Fruit fly (Drosophila melanogaster) whole organism, pupa: Measurements from ENCODE around the gene CG4116.

Experiments
- CG10348 ChIP-seq: fragments of 200-800 bp; sonication (Bioruptor generic); IDR thresholded peaks from 2 replicates; pipeline ENCODE4 v1.3.6; 2022; ENCODE audit warnings: missing biosample characterization, missing genetic modification characterization
- CG12605 ChIP-seq: fragments of 200-800 bp; sonication (Bioruptor generic); IDR thresholded peaks from 2 replicates; pipeline ENCODE4 v1.3.6; 2022; ENCODE audit warnings: missing biosample characterization, missing genetic modification characterization
- CG13204 ChIP-seq: fragments of 200-800 bp; sonication (Bioruptor generic); optimal IDR thresholded peaks from 2 replicates; lab custom pipeline; 2018; ENCODE audit warnings: missing biosample characterization, mild to moderate bottlenecking, missing genetic modification characterization, moderate library complexity
- CG14655 ChIP-seq: fragments of 200-800 bp; sonication (Bioruptor generic); optimal IDR thresholded peaks from 3 replicates; lab custom pipeline; 2017; ENCODE audit warnings: mild to moderate bottlenecking, missing biosample characterization, missing genetic modification reagents, missing genetic modification characterization
- CG15710 ChIP-seq: fragments of 200-800 bp; sonication (Bioruptor generic); optimal IDR thresholded peaks from 2 replicates; lab custom pipeline; 2018; ENCODE audit warnings: missing biosample characterization, mild to moderate bottlenecking, missing genetic modification characterization, moderate library complexity
- CG17806 ChIP-seq: fragments of 200-800 bp; sonication (Bioruptor generic); optimal IDR thresholded peaks from 2 replicates; lab custom pipeline; 2018; ENCODE audit warnings: missing biosample characterization, mild to moderate bottlenecking, missing genetic modification characterization, moderate library complexity
- CG32121 ChIP-seq: fragments of 200-800 bp; sonication (Bioruptor generic); IDR thresholded peaks from 2 replicates; pipeline ENCODE4 v1.3.6; 2022; ENCODE audit warnings: missing biosample characterization, missing genetic modification characterization
- CG34367 ChIP-seq: fragments of 200-800 bp; sonication (Bioruptor generic); optimal IDR thresholded peaks from 2 replicates; lab custom pipeline; 2018; ENCODE audit warnings: missing biosample characterization, mild to moderate bottlenecking, missing genetic modification characterization
- CG4496 ChIP-seq: fragments of 200-800 bp; sonication (Bioruptor generic); IDR thresholded peaks from 3 replicates; pipeline ENCODE4 v1.3.6; 2022; ENCODE audit warnings: missing biosample characterization, missing genetic modification characterization
- CG8159 ChIP-seq: fragments of 200-800 bp; sonication (Bioruptor generic); optimal IDR thresholded peaks from 3 replicates; lab custom pipeline; 2018; ENCODE audit warnings: missing biosample characterization, mild to moderate bottlenecking, missing genetic modification characterization, moderate library complexity
- CG8301 ChIP-seq: fragments of 200-800 bp; sonication (Bioruptor generic); optimal IDR thresholded peaks from 2 replicates; lab custom pipeline; 2018; ENCODE audit warnings: missing biosample characterization, mild to moderate bottlenecking, missing genetic modification characterization
- CG9948 ChIP-seq: fragments of 200-800 bp; sonication (Bioruptor generic); optimal IDR thresholded peaks from 2 replicates; lab custom pipeline; 2018; ENCODE audit warnings: missing biosample characterization, mild to moderate bottlenecking, missing genetic modification characterization, moderate library complexity
- D1 ChIP-seq: fragments of 200-800 bp; sonication (Bioruptor generic); optimal IDR thresholded peaks from 2 replicates; lab custom pipeline; 2018; ENCODE audit warnings: missing biosample characterization, mild to moderate bottlenecking, missing genetic modification characterization, moderate library complexity
- EcR ChIP-seq: fragments of 200-800 bp; sonication (Bioruptor generic); optimal IDR thresholded peaks from 3 replicates; lab custom pipeline; 2019; ENCODE audit warnings: missing biosample characterization, missing genetic modification characterization, mild to moderate bottlenecking, moderate library complexity, missing genetic modification reagents
- Ets98B ChIP-seq: fragments of 200-800 bp; sonication (Bioruptor generic); IDR thresholded peaks from 2 replicates; pipeline ENCODE4 v1.3.6; 2022; ENCODE audit warnings: missing biosample characterization, missing genetic modification characterization
- Pif1A ChIP-seq: fragments of 200-800 bp; sonication (Bioruptor generic); optimal IDR thresholded peaks from 3 replicates; lab custom pipeline; 2016; ENCODE audit warnings: missing biosample characterization, missing genetic modification characterization
- Pif1B ChIP-seq: fragments of 200-800 bp; sonication (Bioruptor generic); optimal IDR thresholded peaks from 3 replicates; lab custom pipeline; 2016; ENCODE audit warnings: missing biosample characterization, missing genetic modification characterization
- Snoo ChIP-seq: fragments of 200-800 bp; sonication (Bioruptor generic); optimal IDR thresholded peaks from 3 replicates; lab custom pipeline; 2017; ENCODE audit warnings: missing biosample characterization, mild to moderate bottlenecking, missing genetic modification characterization, inconsistent platforms
- fd96Ca ChIP-seq: fragments of 200-800 bp; sonication (Bioruptor generic); IDR thresholded peaks from 3 replicates; pipeline ENCODE4 v1.3.6; 2022; ENCODE audit warnings: missing biosample characterization, missing genetic modification characterization
- gl ChIP-seq: fragments of 200-800 bp; sonication (Bioruptor generic); optimal IDR thresholded peaks from 2 replicates; lab custom pipeline; 2018; ENCODE audit warnings: missing biosample characterization, mild to moderate bottlenecking, missing genetic modification characterization
- rn ChIP-seq: fragments of 200-800 bp; sonication (Bioruptor generic); IDR thresholded peaks from 2 replicates; pipeline ENCODE4 v1.3.6; 2022; ENCODE audit warnings: missing biosample characterization, missing genetic modification characterization

Gene CG4116

DNA sequence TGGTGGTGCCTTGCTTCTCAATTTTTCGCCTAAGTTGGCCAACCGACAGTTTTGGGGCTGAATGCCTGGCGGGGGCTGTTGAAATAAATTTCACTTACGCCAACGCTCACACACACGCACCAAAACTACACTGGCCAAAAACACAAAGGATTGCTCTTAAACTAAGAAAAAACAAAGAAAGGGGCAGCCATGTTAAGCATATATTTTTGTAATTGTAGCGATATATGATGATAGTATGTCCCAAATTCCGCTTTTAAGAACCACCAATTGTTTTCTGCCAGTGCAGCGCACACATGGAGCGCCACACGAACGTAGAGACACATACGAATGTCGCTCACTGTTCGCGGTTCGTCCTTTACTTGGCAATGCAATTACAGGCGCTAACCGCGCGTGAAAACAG, 930 bp upstream of the CG4116 start:
- TF ChIP-seq fd96Ca (GFP tag; lab: Robert Waterston, UW) (peak; percentile 42; the same call in 1 of the 3 replicates), CG8301 (tag; lab: Kevin White, UChicago) (peak; percentile 29), CG8159 (peak; percentile 52), CG14655 (peak; percentile 55), CG13204 (GFP tag; lab: Kevin White, UChicago) (no peak), CG10348 (no peak), Pif1B (GFP tag; lab: Kevin White, UChicago) (peak; percentile 34), Pif1A (peak; percentile 45), EcR (GFP tag; lab: Kevin White, UChicago) (no peak), CG17806 (tag; lab: Kevin White, UChicago) (peak; percentile 59), Ets98B (peak; percentile 21; the same call in 1 of the 2 replicates), CG34367 (tag; lab: Kevin White, UChicago) (peak; percentile 32), CG4496 (GFP tag; lab: Robert Waterston, UW) (0 out of 3 replicates have a peak, but pooled peaks have one; percentile 63), CG9948 (peak; percentile 35), CG32121 (GFP tag; lab: Robert Waterston, UW) (peak; percentile 13; the same call in 1 of the 2 replicates), CG12605 (peak; percentile 14; the same call in 1 of the 2 replicates), gl (tag; lab: Kevin White, UChicago) (no peak), D1 (no peak), CG15710 (peak; percentile 43), rn (GFP tag; lab: Robert Waterston, UW) (no peak), Snoo (no peak)
- TF ChIP-seq, all 21 proteins: peak for 14

DNA sequence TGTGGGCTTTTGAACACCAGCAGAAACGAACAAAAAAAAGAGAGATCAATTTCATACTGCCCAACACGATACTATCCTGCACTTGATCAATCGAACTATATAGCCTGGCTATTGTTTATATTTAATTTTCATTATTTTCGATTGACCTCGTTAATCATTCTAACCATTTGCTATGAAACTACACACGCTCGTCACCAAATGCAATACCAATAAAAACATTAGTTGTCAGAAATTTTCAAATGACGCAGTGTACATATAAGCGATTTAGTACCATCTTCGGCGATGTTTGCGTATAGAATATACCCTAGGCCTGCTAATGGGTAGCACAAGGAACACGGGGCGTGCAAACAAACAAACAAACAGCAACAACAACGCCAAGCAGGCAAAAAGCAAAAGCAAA, 7.3 kb downstream of the CG4116 start:
- TF ChIP-seq fd96Ca (GFP tag; lab: Robert Waterston, UW) (no peak), rn (GFP tag; lab: Robert Waterston, UW) (no peak), CG9948 (peak; percentile 63), Ets98B (no peak), CG14655 (peak; percentile 65), CG12605 (no peak), CG15710 (peak; percentile 56), CG34367 (tag; lab: Kevin White, UChicago) (peak; percentile 37), CG4496 (GFP tag; lab: Robert Waterston, UW) (no peak), Pif1B (GFP tag; lab: Kevin White, UChicago) (peak; percentile 46), CG10348 (no peak), Snoo (peak; percentile 41), D1 (no peak), Pif1A (peak; percentile 39), gl (tag; lab: Kevin White, UChicago) (peak; percentile 1), CG17806 (tag; lab: Kevin White, UChicago) (peak; percentile 35), CG8301 (tag; lab: Kevin White, UChicago) (peak; percentile 40), CG8159 (peak; percentile 63), EcR (GFP tag; lab: Kevin White, UChicago) (no peak), CG32121 (GFP tag; lab: Robert Waterston, UW) (no peak), CG13204 (GFP tag; lab: Kevin White, UChicago) (no peak)
- TF ChIP-seq, all 21 proteins: peak for 11

DNA sequence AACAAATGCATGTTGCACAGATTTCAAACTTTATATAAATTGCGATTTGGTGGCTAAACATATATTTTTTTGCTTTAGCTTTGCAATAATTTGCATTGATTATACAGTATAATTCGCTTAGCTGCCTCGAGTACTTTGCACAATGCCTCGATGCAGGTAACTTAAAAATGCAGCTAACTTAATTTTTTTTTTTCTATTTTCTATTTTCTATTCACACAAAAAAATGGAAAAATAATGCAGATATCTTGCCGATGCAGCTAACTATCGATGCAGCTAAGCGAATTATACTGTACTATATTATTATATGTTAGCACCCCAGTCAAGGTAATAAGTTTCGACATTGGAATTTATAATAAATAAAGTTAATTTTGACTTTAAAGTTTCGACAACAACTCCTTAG, 9.4 kb downstream of the CG4116 start:
- TF ChIP-seq CG9948 (peak; percentile 32), CG15710 (peak; percentile 34), CG17806 (tag; lab: Kevin White, UChicago) (peak; percentile 37), Pif1A (peak; percentile 24), CG8159 (peak; percentile 54), CG8301 (tag; lab: Kevin White, UChicago) (peak; percentile 7), CG14655 (peak; percentile 43)

DNA sequence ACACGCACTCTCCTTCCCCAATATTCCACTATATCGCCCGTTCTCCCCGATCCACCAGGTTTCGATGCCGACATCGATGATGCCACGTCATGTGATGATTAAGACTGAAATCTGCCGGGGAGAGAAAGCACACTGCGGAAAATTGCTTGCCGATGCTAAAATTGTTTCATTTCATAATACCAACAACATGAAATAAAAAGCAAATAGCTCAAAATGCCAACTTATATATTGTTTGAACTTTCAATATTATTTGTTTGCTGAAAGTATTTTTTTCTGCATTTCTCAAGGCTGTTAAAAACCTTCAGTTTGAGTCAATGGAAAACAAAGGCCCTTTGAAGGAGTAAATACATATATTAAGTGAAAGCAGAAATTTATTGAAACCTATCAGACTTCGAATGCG, 11.6 kb downstream of the CG4116 start:
- TF ChIP-seq CG15710 (peak; percentile 29), CG8159 (peak; percentile 20), CG8301 (tag; lab: Kevin White, UChicago) (no peak), Pif1A (peak; percentile 2), Pif1B (GFP tag; lab: Kevin White, UChicago) (no peak), CG17806 (tag; lab: Kevin White, UChicago) (peak; percentile 31)

DNA sequence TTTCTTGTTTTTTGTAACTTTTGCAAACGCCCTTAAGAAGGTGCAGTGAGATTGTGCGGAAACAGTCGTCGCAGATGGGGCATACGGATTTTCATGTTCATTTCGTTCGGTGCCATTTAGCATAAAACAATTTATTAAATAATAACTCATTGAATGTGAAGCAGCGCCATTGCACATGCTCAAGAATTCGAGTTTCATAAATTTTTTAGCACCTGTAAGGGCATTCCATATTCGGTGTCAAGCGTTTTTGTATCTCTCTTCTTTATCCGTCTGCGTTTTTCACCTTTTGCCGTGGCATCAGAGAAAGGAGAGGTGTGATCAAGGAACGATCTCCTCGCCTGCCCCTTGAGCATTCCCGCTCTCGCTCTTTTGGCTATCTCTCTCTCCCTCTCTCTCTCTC, 14.1 kb downstream of the CG4116 start:
- TF ChIP-seq EcR (GFP tag; lab: Kevin White, UChicago) (peak; percentile 30), Pif1A (peak; percentile 59), CG10348 (peak; percentile 30; the same call in 1 of the 2 replicates), D1 (no peak), gl (tag; lab: Kevin White, UChicago) (no peak), Snoo (peak; percentile 95), CG34367 (tag; lab: Kevin White, UChicago) (peak; percentile 44), CG15710 (peak; percentile 95), CG12605 (peak; percentile 80), fd96Ca (GFP tag; lab: Robert Waterston, UW) (peak; percentile 94), CG8301 (tag; lab: Kevin White, UChicago) (no peak), rn (GFP tag; lab: Robert Waterston, UW) (peak; percentile 83), CG9948 (peak; percentile 80), Pif1B (GFP tag; lab: Kevin White, UChicago) (peak; percentile 33), CG14655 (peak; percentile 35), CG4496 (GFP tag; lab: Robert Waterston, UW) (peak; percentile 91), CG17806 (tag; lab: Kevin White, UChicago) (peak; percentile 36), Ets98B (peak; percentile 82), CG32121 (GFP tag; lab: Robert Waterston, UW) (peak; percentile 81), CG13204 (GFP tag; lab: Kevin White, UChicago) (peak; percentile 88), CG8159 (peak; percentile 53)
- TF ChIP-seq, all 21 proteins: peak for 18

DNA sequence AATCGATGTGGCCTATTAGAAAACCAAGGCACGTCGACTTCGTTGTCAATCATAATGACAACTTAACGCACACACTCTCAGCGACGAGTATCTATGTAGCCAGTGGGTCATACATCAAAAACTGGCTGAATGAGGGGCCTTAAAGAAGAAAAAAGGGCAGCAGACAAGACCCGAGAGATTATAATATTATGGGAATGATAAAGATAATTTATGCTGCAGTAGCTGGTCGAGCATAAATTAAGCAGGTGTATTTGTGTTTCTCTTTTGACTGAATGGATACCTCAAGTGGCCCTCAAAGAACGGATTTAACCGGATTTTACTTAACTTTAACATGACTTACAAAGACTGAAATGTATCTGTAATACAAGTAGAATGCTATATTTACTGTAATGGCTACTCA, 17.1 kb downstream of the CG4116 start:
- TF ChIP-seq Pif1B (GFP tag; lab: Kevin White, UChicago) (no peak), CG13204 (GFP tag; lab: Kevin White, UChicago) (no peak), Ets98B (no peak), CG17806 (tag; lab: Kevin White, UChicago) (no peak), CG10348 (no peak), EcR (GFP tag; lab: Kevin White, UChicago) (no peak), CG14655 (no peak), CG34367 (tag; lab: Kevin White, UChicago) (no peak), rn (GFP tag; lab: Robert Waterston, UW) (no peak), Snoo (no peak), CG4496 (GFP tag; lab: Robert Waterston, UW) (no peak)
- TF ChIP-seq, all 21 proteins: peak for 0
